Comparison of ENCODE assay signal across 5 fruit fly cellular contexts in the genomic region with DNA sequence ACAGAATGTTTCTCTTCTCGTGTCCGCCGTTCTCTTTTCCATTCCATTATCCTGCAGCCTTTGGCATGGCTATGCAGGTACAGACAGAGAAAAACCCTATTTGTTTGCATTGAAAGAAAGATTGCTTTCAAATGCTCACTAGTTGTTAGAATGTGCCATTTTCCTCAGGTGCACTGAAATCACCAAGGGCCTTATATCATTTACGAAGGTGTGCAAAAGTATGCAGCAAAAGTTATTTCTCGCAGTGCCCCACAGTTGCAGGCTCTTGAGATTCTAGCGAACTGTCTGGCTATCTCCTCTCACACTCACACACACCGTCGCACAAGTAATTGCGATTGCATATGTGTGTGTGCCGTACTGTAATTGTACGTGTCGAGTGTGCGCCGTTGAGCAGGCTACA.
A peak's percentile ranks its signal among the peaks of the same experiment; 100 is the strongest.
TF ChIP-seq lines count a peak whose summit lies in the region.

No protein-coding gene starts in this region.

TF ChIP-seq in whole organism, adult, 20 proteins besides CTCF, POLR2A, EP300 and RAD21 (continued from another document):
- TF ChIP-seq toe (GFP tag; optimal IDR thresholded peaks at IDR 0.05; lab: Kevin White, UChicago), result peak; percentile 40
- TF ChIP-seq Hr96 (GFP tag; optimal IDR thresholded peaks at IDR 0.05; lab: Kevin White, UChicago), result peak; percentile 35

TF ChIP-seq in whole organism, embryonic, 481 proteins besides CTCF, POLR2A, EP300 and RAD21 (continued from another document):
- TF ChIP-seq Spps (tag; optimal IDR thresholded peaks at IDR 0.05; lab: Kevin White, UChicago), result no peak
- no peak for TF ChIP-seq CG16815 (GFP tag; optimal IDR thresholded peaks at IDR 0.05; lab: Kevin White, UChicago)
- TF ChIP-seq dimm (GFP tag; IDR thresholded peaks at IDR 0.05; lab: Robert Waterston, UW), result no peak
- TF ChIP-seq Hr78 (GFP tag; optimal IDR thresholded peaks at IDR 0.05; lab: Kevin White, UChicago), result no peak
- TF ChIP-seq insv (GFP tag; optimal IDR thresholded peaks at IDR 0.05; lab: Kevin White, UChicago), result no peak
- no peak for TF ChIP-seq Sin3A (optimal IDR thresholded peaks at IDR 0.05; lab: Kevin White, UChicago)
- TF ChIP-seq danr (GFP tag; IDR thresholded peaks at IDR 0.05; lab: Robert Waterston, UW), result no peak
- TF ChIP-seq nerfin-1 (tag; optimal IDR thresholded peaks at IDR 0.05; lab: Kevin White, UChicago), result no peak
- no peak for TF ChIP-seq trh (GFP tag; optimal IDR thresholded peaks at IDR 0.05; lab: Kevin White, UChicago)
- 0 out of 3 replicates have a peak, but pooled peaks have one; percentile 42 for TF ChIP-seq CG3726 (GFP tag; IDR thresholded peaks at IDR 0.05; lab: Robert Waterston, UW)
- no peak for TF ChIP-seq Antp (GFP tag; optimal IDR thresholded peaks at IDR 0.05; lab: Kevin White, UChicago)
- TF ChIP-seq CG8290 (GFP tag; optimal IDR thresholded peaks at IDR 0.05; lab: Kevin White, UChicago), result peak; percentile 99
- TF ChIP-seq CG8290 (tag; optimal IDR thresholded peaks at IDR 0.05; lab: Kevin White, UChicago), result peak; percentile 43 to 98

TF ChIP-seq in whole organism, prepupa, 60 proteins besides CTCF, POLR2A, EP300 and RAD21 (continued from another document and continues in another):
- TF ChIP-seq esn (GFP tag; optimal IDR thresholded peaks at IDR 0.05; lab: Kevin White, UChicago) (peak; percentile 59), acj6 (GFP tag; optimal IDR thresholded peaks at IDR 0.05; lab: Kevin White, UChicago) (peak; percentile 59), CG6792 (GFP tag; optimal IDR thresholded peaks at IDR 0.05; lab: Kevin White, UChicago) (peak; percentile 35), topi (GFP tag; optimal IDR thresholded peaks at IDR 0.05; lab: Kevin White, UChicago) (peak; percentile 29), CG7368 (GFP tag; optimal IDR thresholded peaks at IDR 0.05; lab: Kevin White, UChicago) (peak; percentile 36), Ets21C (GFP tag; optimal IDR thresholded peaks at IDR 0.05; lab: Kevin White, UChicago) (no peak), CG3032 (tag; optimal IDR thresholded peaks at IDR 0.05; lab: Kevin White, UChicago) (peak; percentile 60), pdm3 (GFP tag; optimal IDR thresholded peaks at IDR 0.05; lab: Kevin White, UChicago) (peak; percentile 73), CG10631 (GFP tag; optimal IDR thresholded peaks at IDR 0.05; lab: Kevin White, UChicago) (peak; percentile 43), eg (GFP tag; IDR thresholded peaks at IDR 0.05; lab: Robert Waterston, UW) (peak; percentile 70; the same call in 2 of the 3 replicates), Eip78C (GFP tag; lab: Kevin White, UChicago) (peak; percentile 83), CG34406 (GFP tag; optimal IDR thresholded peaks at IDR 0.05; lab: Kevin White, UChicago) (peak; percentile 37), achi (GFP tag; optimal IDR thresholded peaks at IDR 0.05; lab: Kevin White, UChicago) (peak; percentile 65), CG11294 (GFP tag; IDR thresholded peaks at IDR 0.05; lab: Robert Waterston, UW) (0 out of 2 replicates have a peak, but pooled peaks have one; percentile 40), lz (GFP tag; optimal IDR thresholded peaks at IDR 0.05; lab: Kevin White, UChicago) (peak; percentile 56), fkh (GFP tag; optimal IDR thresholded peaks at IDR 0.05; lab: Kevin White, UChicago) (no peak), Sox15 (GFP tag; optimal IDR thresholded peaks at IDR 0.05; lab: Kevin White, UChicago) (no peak), CG4318 (GFP tag; optimal IDR thresholded peaks at IDR 0.05; lab: Kevin White, UChicago) (peak; percentile 35), CG32006 (GFP tag; optimal IDR thresholded peaks at IDR 0.05; lab: Kevin White, UChicago) (peak; percentile 60), fd85E (GFP tag; optimal IDR thresholded peaks at IDR 0.05; lab: Kevin White, UChicago) (no peak), fd59A (GFP tag; optimal IDR thresholded peaks at IDR 0.05; lab: Kevin White, UChicago) (peak; percentile 13), CG8119 (GFP tag; IDR thresholded peaks at IDR 0.05; lab: Robert Waterston, UW) (peak; percentile 59), spab (GFP tag; optimal IDR thresholded peaks at IDR 0.05; lab: Kevin White, UChicago) (peak; percentile 48), Ets96B (tag; optimal IDR thresholded peaks at IDR 0.05; lab: Kevin White, UChicago) (peak; percentile 65), Eip75B (GFP tag; optimal IDR thresholded peaks at IDR 0.05; lab: Kevin White, UChicago) (peak; percentile 50), CG11762 (GFP tag; optimal IDR thresholded peaks at IDR 0.05; lab: Kevin White, UChicago; ENCODE audit: insufficient read depth) (no peak), OdsH (GFP tag; optimal IDR thresholded peaks at IDR 0.05; lab: Kevin White, UChicago) (peak; percentile 70), CG8319 (GFP tag; optimal IDR thresholded peaks at IDR 0.05; lab: Kevin White, UChicago) (no peak), dsx (GFP tag; optimal IDR thresholded peaks at IDR 0.05; lab: Kevin White, UChicago; ENCODE audit: poor library complexity, severe bottlenecking) (peak; percentile 43), vri (GFP tag; optimal IDR thresholded peaks at IDR 0.05; lab: Kevin White, UChicago) (peak; percentile 29), Hr38 (GFP tag; optimal IDR thresholded peaks at IDR 0.05; lab: Kevin White, UChicago) (no peak), Sox102F (GFP tag; optimal IDR thresholded peaks at IDR 0.05; lab: Kevin White, UChicago) (peak; percentile 51), net (GFP tag; optimal IDR thresholded peaks at IDR 0.05; lab: Kevin White, UChicago) (peak; percentile 49), salr (GFP tag; optimal IDR thresholded peaks at IDR 0.05; lab: Kevin White, UChicago) (peak; percentile 42 to 54), cyc (GFP tag; optimal IDR thresholded peaks at IDR 0.05; lab: Kevin White, UChicago) (peak; percentile 37), CG6854 (GFP tag; optimal IDR thresholded peaks at IDR 0.05; lab: Kevin White, UChicago) (no peak), CG10669 (GFP tag; optimal IDR thresholded peaks at IDR 0.05; lab: Kevin White, UChicago) (peak; percentile 60)

TF ChIP-seq in whole organism, pupa, 21 proteins besides CTCF, POLR2A, EP300 and RAD21 (continued from another document):
- no peak for TF ChIP-seq CG32121 (GFP tag; IDR thresholded peaks at IDR 0.05; lab: Robert Waterston, UW)
- TF ChIP-seq CG4496 (GFP tag; IDR thresholded peaks at IDR 0.05; lab: Robert Waterston, UW), result peak; percentile 80; the same call in 2 of the 3 replicates

TF ChIP-seq in whole organism, wandering third instar larva, 38 proteins besides CTCF, POLR2A, EP300 and RAD21 (continued from another document):
- TF ChIP-seq brk (GFP tag; optimal IDR thresholded peaks at IDR 0.05; lab: Kevin White, UChicago) (no peak), Jra (GFP tag; optimal IDR thresholded peaks at IDR 0.05; lab: Kevin White, UChicago) (no peak), lola (GFP tag; optimal IDR thresholded peaks at IDR 0.05; lab: Kevin White, UChicago) (no peak), tai (GFP tag; optimal IDR thresholded peaks at IDR 0.05; lab: Kevin White, UChicago) (no peak), Vsx2 (GFP tag; optimal IDR thresholded peaks at IDR 0.05; lab: Kevin White, UChicago; ENCODE audit: partially characterized antibody) (no peak), Hnf4 (GFP tag; optimal IDR thresholded peaks at IDR 0.05; lab: Kevin White, UChicago) (peak; percentile 18), CG9705 (GFP tag; optimal IDR thresholded peaks at IDR 0.05; lab: Kevin White, UChicago) (no peak), sage (GFP tag; optimal IDR thresholded peaks at IDR 0.05; lab: Kevin White, UChicago) (no peak), pan (optimal IDR thresholded peaks at IDR 0.05; lab: Kevin White, UChicago) (no peak), Hr78 (GFP tag; optimal IDR thresholded peaks at IDR 0.05; lab: Kevin White, UChicago) (no peak), GATAd (GFP tag; optimal IDR thresholded peaks at IDR 0.05; lab: Kevin White, UChicago) (no peak), foxo (GFP tag; optimal IDR thresholded peaks at IDR 0.05; lab: Kevin White, UChicago) (peak in 1 of 2 experiments; percentile 51), rgr (GFP tag; optimal IDR thresholded peaks at IDR 0.05; lab: Kevin White, UChicago) (peak; percentile 30), woc (GFP tag; optimal IDR thresholded peaks at IDR 0.05; lab: Kevin White, UChicago) (no peak), OdsH (GFP tag; optimal IDR thresholded peaks at IDR 0.05; lab: Kevin White, UChicago) (peak; percentile 9), ey (GFP tag; optimal IDR thresholded peaks at IDR 0.05; lab: Kevin White, UChicago) (peak; percentile 32), Myc (optimal IDR thresholded peaks at IDR 0.05; lab: Kevin White, UChicago) (no peak)
